Fruit fly (Drosophila melanogaster) whole organism, embryonic: Measurements from ENCODE around the gene CG6254.

Experiments used
- ATbp ChIP-seq: fragments of 200-800 bp; sonication (Bioruptor generic); optimal IDR thresholded peaks from 2 replicates; lab custom pipeline; 2017; ENCODE audit warnings: missing biosample characterization, mild to moderate bottlenecking, missing genetic modification characterization, missing genetic modification reagents
- Ada2b ChIP-seq: fragments of 200-800 bp; sonication (Bioruptor generic); IDR thresholded peaks from 2 replicates; pipeline ENCODE4 v1.3.6; 2022; ENCODE audit warnings: missing biosample characterization, missing genetic modification characterization
- B-H1 ChIP-seq: fragments of 200-800 bp; sonication (Bioruptor generic); IDR thresholded peaks from 3 replicates; pipeline ENCODE4 v1.3.6; 2022; ENCODE audit warnings: missing biosample characterization, missing genetic modification characterization
- Blimp-1 ChIP-seq: fragments of 200-800 bp; sonication (Bioruptor generic); optimal IDR thresholded peaks from 3 replicates; lab custom pipeline; 2018; ENCODE audit warnings: missing biosample characterization, missing genetic modification characterization, mild to moderate bottlenecking, moderate library complexity, missing genetic modification reagents
- BtbVII ChIP-seq: fragments of 200-800 bp; sonication (Bioruptor generic); optimal IDR thresholded peaks from 3 replicates; lab custom pipeline; 2017; ENCODE audit warnings: missing biosample characterization, mild to moderate bottlenecking, missing genetic modification characterization
- CG10321 ChIP-seq: fragments of 200-800 bp; sonication (Bioruptor generic); IDR thresholded peaks from 2 replicates; pipeline ENCODE4 v1.3.6; 2022; ENCODE audit warnings: missing biosample characterization, missing genetic modification characterization
- CG10959 ChIP-seq: fragments of 200-800 bp; sonication (Bioruptor generic); IDR thresholded peaks from 2 replicates; pipeline ENCODE4 v1.3.6; 2022; ENCODE audit warnings: missing biosample characterization, missing genetic modification characterization
- CG12236 ChIP-seq: fragments of 200-800 bp; sonication (Bioruptor generic); optimal IDR thresholded peaks from 2 replicates; lab custom pipeline; 2016; ENCODE audit warnings: missing biosample characterization, missing genetic modification characterization
- CG12942 ChIP-seq: fragments of 200-800 bp; sonication (Bioruptor generic); optimal IDR thresholded peaks from 3 replicates; lab custom pipeline; 2016; ENCODE audit warnings: missing biosample characterization, missing genetic modification characterization
- CG1602 ChIP-seq: fragments of 200-800 bp; sonication (Bioruptor generic); optimal IDR thresholded peaks from 3 replicates; lab custom pipeline; 2016; ENCODE audit warnings: missing biosample characterization, missing genetic modification characterization
- CG1603 ChIP-seq: fragments of 200-800 bp; sonication (Bioruptor generic); optimal IDR thresholded peaks from 2 replicates; lab custom pipeline; 2019; ENCODE audit warnings: missing biosample characterization, mild to moderate bottlenecking, missing genetic modification characterization, moderate library complexity
- CG2199 ChIP-seq: fragments of 200-800 bp; sonication (Bioruptor generic); IDR thresholded peaks from 3 replicates; pipeline ENCODE4 v1.3.6; 2022; ENCODE audit warnings: missing biosample characterization, missing genetic modification characterization
- CG2875 ChIP-seq: fragments of 200-800 bp; sonication (Bioruptor generic); optimal IDR thresholded peaks from 2 replicates; lab custom pipeline; 2017; ENCODE audit warnings: missing biosample characterization, mild to moderate bottlenecking, missing genetic modification characterization, missing genetic modification reagents
- CG4424 ChIP-seq: fragments of 200-800 bp; sonication (Bioruptor generic); optimal IDR thresholded peaks from 3 replicates; lab custom pipeline; 2016; ENCODE audit warnings: missing biosample characterization, missing genetic modification characterization
- CG4617 ChIP-seq: fragments of 200-800 bp; sonication (Bioruptor generic); optimal IDR thresholded peaks from 3 replicates; lab custom pipeline; 2016; ENCODE audit warnings: missing biosample characterization, missing genetic modification characterization, borderline replicate concordance
- CG4820 ChIP-seq: fragments of 200-800 bp; sonication (Bioruptor generic); optimal IDR thresholded peaks from 3 replicates; lab custom pipeline; 2016; ENCODE audit warnings: missing biosample characterization, missing genetic modification characterization
- CG5245 ChIP-seq: fragments of 200-800 bp; sonication (Bioruptor generic); optimal IDR thresholded peaks from 3 replicates; lab custom pipeline; 2016; ENCODE audit warnings: missing biosample characterization, missing genetic modification characterization
- CG9215 ChIP-seq: fragments of 200-800 bp; sonication (Bioruptor generic); IDR thresholded peaks from 2 replicates; pipeline ENCODE4 v1.3.6; 2022; ENCODE audit warnings: missing biosample characterization, missing genetic modification characterization
- CG9609 ChIP-seq: fragments of 200-800 bp; sonication (Bioruptor generic); optimal IDR thresholded peaks from 3 replicates; lab custom pipeline; 2016; ENCODE audit warnings: missing biosample characterization, missing genetic modification characterization
- CHES-1-like ChIP-seq: fragments of 200-800 bp; sonication (Bioruptor generic); optimal IDR thresholded peaks from 2 replicates; lab custom pipeline; 2016; ENCODE audit warnings: missing biosample characterization, missing genetic modification characterization
- D ChIP-seq, 2 experiments: fragments of 200-800 bp in 1 of 2; fragments of >200 bp in 1 of 2; sonication (Bioruptor generic) in 1 of 2; optimal IDR thresholded peaks; 2 replicates in 1 of 2; 3 replicates in 1 of 2; lab custom pipeline; 2017; ENCODE audit warnings: mild to moderate bottlenecking in 1 of 2, missing biosample characterization in 1 of 2, missing genetic modification characterization in 1 of 2, missing genetic modification reagents in 1 of 2
- Doc3 ChIP-seq: fragments of 200-800 bp; sonication (Bioruptor generic); IDR thresholded peaks from 3 replicates; pipeline ENCODE4 v1.3.6; 2022; ENCODE audit warnings: missing biosample characterization, missing genetic modification characterization; ENCODE audit not compliant: partially characterized antibody
- Hr3 ChIP-seq: fragments of 200-800 bp; sonication (Bioruptor generic); optimal IDR thresholded peaks from 3 replicates; lab custom pipeline; 2016; ENCODE audit warnings: missing biosample characterization, missing genetic modification characterization
- MBD-R2 ChIP-seq: fragments of 200-800 bp; sonication (Bioruptor generic); IDR thresholded peaks from 2 replicates; pipeline ENCODE4 v1.3.6; 2022; ENCODE audit warnings: missing biosample characterization, missing genetic modification characterization
- MESR4 ChIP-seq: fragments of 200-800 bp; sonication (Bioruptor generic); optimal IDR thresholded peaks from 2 replicates; lab custom pipeline; 2018; ENCODE audit warnings: missing biosample characterization, mild to moderate bottlenecking, missing genetic modification characterization, moderate library complexity
- Nf-YB ChIP-seq: fragments of 200-800 bp; sonication (Bioruptor generic); optimal IDR thresholded peaks from 3 replicates; lab custom pipeline; 2019; ENCODE audit warnings: missing biosample characterization, mild to moderate bottlenecking, missing genetic modification characterization, moderate library complexity
- Ptx1 ChIP-seq: fragments of 200-800 bp; sonication (Bioruptor generic); IDR thresholded peaks from 2 replicates; pipeline ENCODE4 v1.3.6; 2022; ENCODE audit warnings: missing biosample characterization, missing genetic modification characterization
- Rx ChIP-seq: fragments of 200-800 bp; sonication (Bioruptor generic); IDR thresholded peaks from 2 replicates; pipeline ENCODE4 v1.3.6; 2022; ENCODE audit warnings: missing biosample characterization, missing genetic modification characterization
- Six4 ChIP-seq: fragments of 200-800 bp; sonication (Bioruptor generic); optimal IDR thresholded peaks from 2 replicates; lab custom pipeline; 2016; ENCODE audit warnings: missing biosample characterization, missing genetic modification characterization
- chinmo ChIP-seq: fragments of 200-800 bp; sonication (Bioruptor generic); IDR thresholded peaks from 4 replicates; pipeline ENCODE4 v1.3.6; 2022; ENCODE audit warnings: missing biosample characterization, missing genetic modification characterization; ENCODE audit not compliant: partially characterized antibody
- eve ChIP-seq, 2 experiments: fragments of >200 bp; optimal IDR thresholded peaks; 2 replicates each; lab custom pipeline; 2017; ENCODE audit warnings: missing biosample characterization in 2 of 2, missing genetic modification characterization in 2 of 2
- ewg ChIP-seq: fragments of 200-800 bp; sonication (Bioruptor generic); optimal IDR thresholded peaks from 3 replicates; lab custom pipeline; 2017; ENCODE audit warnings: mild to moderate bottlenecking, missing biosample characterization, missing genetic modification reagents, missing genetic modification characterization
- fu2 ChIP-seq: fragments of 200-800 bp; sonication (Bioruptor generic); optimal IDR thresholded peaks from 2 replicates; lab custom pipeline; 2016; ENCODE audit warnings: missing biosample characterization, missing genetic modification characterization
- gfzf ChIP-seq: fragments of 200-800 bp; sonication (Bioruptor generic); optimal IDR thresholded peaks from 2 replicates; lab custom pipeline; 2016; ENCODE audit warnings: missing biosample characterization, mild to moderate bottlenecking, missing genetic modification characterization, moderate library complexity
- grau ChIP-seq: fragments of 200-800 bp; optimal IDR thresholded peaks from 3 replicates; lab custom pipeline; 2019; ENCODE audit warnings: missing biosample characterization, mild to moderate bottlenecking, missing genetic modification characterization, moderate library complexity
- gsb ChIP-seq: fragments of 200-800 bp; sonication (Bioruptor generic); IDR thresholded peaks from 2 replicates; pipeline ENCODE4 v1.3.6; 2022; ENCODE audit warnings: missing biosample characterization, missing genetic modification characterization
- hbn ChIP-seq: fragments of 200-800 bp; sonication (Bioruptor generic); IDR thresholded peaks from 2 replicates; pipeline ENCODE4 v1.3.6; 2022; ENCODE audit warnings: missing biosample characterization, missing genetic modification characterization; ENCODE audit not compliant: partially characterized antibody
- jumu ChIP-seq: fragments of 200-800 bp; sonication (Bioruptor generic); optimal IDR thresholded peaks from 3 replicates; lab custom pipeline; 2016; ENCODE audit warnings: missing biosample characterization, missing genetic modification characterization
- lbe ChIP-seq: fragments of 200-800 bp; sonication (Bioruptor generic); optimal IDR thresholded peaks from 2 replicates; lab custom pipeline; 2016; ENCODE audit warnings: missing biosample characterization, mild to moderate bottlenecking, missing genetic modification characterization
- mam ChIP-seq: fragments of 200-800 bp; sonication (Bioruptor generic); optimal IDR thresholded peaks from 3 replicates; lab custom pipeline; 2016; ENCODE audit warnings: missing biosample characterization, missing genetic modification characterization
- mirr ChIP-seq: fragments of 200-800 bp; sonication (Bioruptor generic); optimal IDR thresholded peaks from 3 replicates; lab custom pipeline; 2018; ENCODE audit warnings: missing biosample characterization, mild to moderate bottlenecking, missing genetic modification characterization
- mld ChIP-seq: fragments of 200-800 bp; sonication (Bioruptor generic); IDR thresholded peaks from 3 replicates; pipeline ENCODE4 v1.3.6; 2022; ENCODE audit warnings: missing biosample characterization, missing genetic modification characterization; ENCODE audit not compliant: partially characterized antibody
- pb ChIP-seq: fragments of 200-800 bp; sonication (Bioruptor generic); optimal IDR thresholded peaks from 3 replicates; lab custom pipeline; 2016; ENCODE audit warnings: missing biosample characterization, missing genetic modification characterization
- peb ChIP-seq: fragments of 200-800 bp; sonication (Bioruptor generic); IDR thresholded peaks from 2 replicates; pipeline ENCODE4 v1.3.6; 2022; ENCODE audit warnings: missing biosample characterization, missing genetic modification characterization
- pros ChIP-seq: fragments of 200-800 bp; sonication (Bioruptor generic); optimal IDR thresholded peaks from 3 replicates; lab custom pipeline; 2019; ENCODE audit warnings: missing biosample characterization, mild to moderate bottlenecking, missing genetic modification characterization, moderate library complexity
- rib ChIP-seq: fragments of 200-800 bp; sonication (Bioruptor generic); IDR thresholded peaks from 2 replicates; pipeline ENCODE4 v1.3.6; 2022; ENCODE audit warnings: missing biosample characterization, missing genetic modification characterization
- salm ChIP-seq: fragments of 200-800 bp; sonication (Bioruptor generic); optimal IDR thresholded peaks from 2 replicates; lab custom pipeline; 2018; ENCODE audit warnings: missing biosample characterization, mild to moderate bottlenecking, missing genetic modification characterization
- sens ChIP-seq: fragments of 200-800 bp; sonication (Bioruptor generic); peaks from one replicate; lab custom pipeline; 2016; ENCODE audit warnings: missing biosample characterization, missing genetic modification characterization
- sima ChIP-seq: fragments of 200-800 bp; sonication (Bioruptor generic); optimal IDR thresholded peaks from 2 replicates; lab custom pipeline; 2016; ENCODE audit warnings: missing biosample characterization, missing genetic modification characterization
- tx ChIP-seq: fragments of 200-800 bp; sonication (Bioruptor generic); optimal IDR thresholded peaks from 2 replicates; lab custom pipeline; 2016; ENCODE audit warnings: missing biosample characterization, missing genetic modification characterization
- vfl ChIP-seq: fragments of 200-800 bp; sonication (Bioruptor generic); optimal IDR thresholded peaks from 2 replicates; lab custom pipeline; 2016; ENCODE audit warnings: missing biosample characterization, missing genetic modification characterization
- wor ChIP-seq: fragments of 200-800 bp; sonication (Bioruptor generic); IDR thresholded peaks from 2 replicates; pipeline ENCODE4 v1.3.6; 2022; ENCODE audit warnings: missing biosample characterization, missing genetic modification characterization

Gene CG6254

dm6 chr3R:10134341-10134668 lies 26.8 kb downstream of the CG6254 start (continued):
- TF ChIP-seq CG4617 (GFP tag; lab: Kevin White, UChicago) = peak; percentile 70
- no peak for TF ChIP-seq Doc3
- TF ChIP-seq sens = peak; percentile 77
- no peak for TF ChIP-seq CG9215 (GFP tag; lab: Robert Waterston, UW)
- 0 out of 4 replicates have a peak, but pooled peaks have one; percentile 58 for TF ChIP-seq chinmo (GFP tag; lab: Robert Waterston, UW)
- no peak for TF ChIP-seq CG2875
- TF ChIP-seq pros (GFP tag; lab: Kevin White, UChicago) = no peak
- TF ChIP-seq wor = no peak
- peak; percentile 28; the same call in 1 of the 2 replicates for TF ChIP-seq CG10959 (GFP tag; lab: Robert Waterston, UW)
- no peak for TF ChIP-seq pb
- TF ChIP-seq CHES-1-like (GFP tag; lab: Kevin White, UChicago) = peak; percentile 65
- TF ChIP-seq B-H1 (GFP tag; lab: Robert Waterston, UW) = no peak
- TF ChIP-seq CG12236 (GFP tag; lab: Kevin White, UChicago) = no peak
- TF ChIP-seq grau (tag; lab: Kevin White, UChicago) = peak; percentile 4
- TF ChIP-seq Blimp-1 (GFP tag; lab: Kevin White, UChicago) = no peak
- no peak for TF ChIP-seq Nf-YB (GFP tag; lab: Kevin White, UChicago)
- TF ChIP-seq CG10321 (GFP tag; lab: Robert Waterston, UW) = no peak
- TF ChIP-seq vfl (GFP tag; lab: Kevin White, UChicago) = peak; percentile 7
- no peak for TF ChIP-seq Six4 (GFP tag; lab: Kevin White, UChicago)
- no peak for TF ChIP-seq CG9609
- no peak for TF ChIP-seq CG1602 (GFP tag; lab: Kevin White, UChicago)
- TF ChIP-seq CG5245 (GFP tag; lab: Kevin White, UChicago) = no peak
- TF ChIP-seq jumu (GFP tag; lab: Kevin White, UChicago) = peak; percentile 44
- peak; percentile 34 for TF ChIP-seq CG12942 (GFP tag; lab: Kevin White, UChicago)
- TF ChIP-seq Ptx1 (GFP tag; lab: Robert Waterston, UW) = no peak
- peak; percentile 39 for TF ChIP-seq MESR4 (GFP tag; lab: Kevin White, UChicago)
- no peak for TF ChIP-seq peb (GFP tag; lab: Robert Waterston, UW)
- peak; percentile 76 for TF ChIP-seq rib
- TF ChIP-seq MBD-R2 = peak; percentile 32; the same call in 1 of the 2 replicates
- no peak for TF ChIP-seq gsb (GFP tag; lab: Robert Waterston, UW)
- TF ChIP-seq fu2 (GFP tag; lab: Kevin White, UChicago) = peak; percentile 53
- TF ChIP-seq mam (GFP tag; lab: Kevin White, UChicago) = peak; percentile 31
- TF ChIP-seq CG4820 (GFP tag; lab: Kevin White, UChicago) = no peak
- peak; percentile 11 for TF ChIP-seq CG4424 (GFP tag; lab: Kevin White, UChicago)
- peak; percentile 11 for TF ChIP-seq gfzf (GFP tag; lab: Kevin White, UChicago)
- TF ChIP-seq mld (GFP tag; lab: Robert Waterston, UW) = no peak
- no peak for TF ChIP-seq Hr3 (GFP tag; lab: Kevin White, UChicago)
- peak; percentile 36; the same call in 1 of the 2 replicates for TF ChIP-seq hbn (GFP tag; lab: Robert Waterston, UW)
- TF ChIP-seq lbe (GFP tag; lab: Kevin White, UChicago) = peak; percentile 76
- TF ChIP-seq ATbp (GFP tag; lab: Kevin White, UChicago) = no peak
- peak; percentile 65 for TF ChIP-seq CG1603 (tag; lab: Kevin White, UChicago)
- TF ChIP-seq CG2199 (GFP tag; lab: Robert Waterston, UW) = no peak
- no peak for TF ChIP-seq sima (GFP tag; lab: Kevin White, UChicago)
- TF ChIP-seq ewg (GFP tag; lab: Kevin White, UChicago) = no peak
- TF ChIP-seq tx (GFP tag; lab: Kevin White, UChicago) = peak; percentile 13
- no peak for TF ChIP-seq salm (tag; lab: Kevin White, UChicago)
- no peak for TF ChIP-seq BtbVII
- TF ChIP-seq Ada2b (GFP tag; lab: Robert Waterston, UW) = no peak
- TF ChIP-seq eve (GFP tag; optimal IDR thresholded peaks at IDR 0.05; lab: Kevin White, UChicago) = no peak
- no peak for TF ChIP-seq mirr (GFP tag; lab: Kevin White, UChicago)
- peak; percentile 38 for TF ChIP-seq D (optimal IDR thresholded peaks at IDR 0.05; lab: Kevin White, UChicago)
- TF ChIP-seq D (GFP tag; optimal IDR thresholded peaks at IDR 0.05; lab: Kevin White, UChicago) = no peak
- no peak for TF ChIP-seq Rx
